Fruit fly (Drosophila melanogaster): ENCODE measurements around the gene NAAT1.
A peak's percentile ranks its signal among the peaks of the same experiment; 100 is the strongest.

NAAT1 gene

dm6 chrX:5420568-5421019, 9.9 kb upstream of the NAAT1 start, which contains the start of gene spoon (continued):
- TF ChIP-seq Hmx (GFP tag; optimal IDR thresholded peaks at IDR 0.05): no peak
- TF ChIP-seq Gug (GFP tag; IDR thresholded peaks at IDR 0.05): peak; percentile 57; the same call in 1 of the 4 replicates
- no peak for TF ChIP-seq CG16815 (GFP tag; optimal IDR thresholded peaks at IDR 0.05)
- TF ChIP-seq bbx (GFP tag; IDR thresholded peaks at IDR 0.05; ENCODE audit: partially characterized antibody): peak; percentile 94
- TF ChIP-seq Bteb2 (GFP tag; optimal IDR thresholded peaks at IDR 0.05): no peak
- no peak for TF ChIP-seq CG7357 (GFP tag; IDR thresholded peaks at IDR 0.05)
- TF ChIP-seq Rfx (GFP tag; IDR thresholded peaks at IDR 0.05): peak; percentile 73
- no peak for TF ChIP-seq hth (optimal IDR thresholded peaks at IDR 0.05)
- TF ChIP-seq Dad (GFP tag; optimal IDR thresholded peaks at IDR 0.05): no peak
- peak; percentile 43 for TF ChIP-seq HLH54F (GFP tag; optimal IDR thresholded peaks at IDR 0.05)
- TF ChIP-seq CG10366 (GFP tag; IDR thresholded peaks at IDR 0.05): no peak; the same call in 1 of the 2 replicates
- TF ChIP-seq CG6272 (GFP tag; IDR thresholded peaks at IDR 0.05): peak; percentile 57; the same call in 1 of the 2 replicates
- peak; percentile 43 for TF ChIP-seq NfI (GFP tag; optimal IDR thresholded peaks at IDR 0.05)
- no peak for TF ChIP-seq CG4730 (GFP tag; IDR thresholded peaks at IDR 0.05)
- no peak for TF ChIP-seq yki (optimal IDR thresholded peaks at IDR 0.05)
- peak; percentile 76 for TF ChIP-seq CG3847 (GFP tag; IDR thresholded peaks at IDR 0.05)
- no peak for TF ChIP-seq psq (GFP tag; optimal IDR thresholded peaks at IDR 0.05)
- TF ChIP-seq bcd (GFP tag; optimal IDR thresholded peaks at IDR 0.05): peak; percentile 47
- TF ChIP-seq pita (GFP tag; optimal IDR thresholded peaks at IDR 0.05): no peak
- TF ChIP-seq row (GFP tag; IDR thresholded peaks at IDR 0.05): peak; percentile 84
- peak; percentile 28; the same call in 1 of the 2 replicates for TF ChIP-seq sisA (GFP tag; IDR thresholded peaks at IDR 0.05)
- peak; percentile 16 for TF ChIP-seq vfl (GFP tag; optimal IDR thresholded peaks at IDR 0.05)
- TF ChIP-seq CG9437 (GFP tag; optimal IDR thresholded peaks at IDR 0.05): no peak
- no peak for TF ChIP-seq luna (GFP tag; optimal IDR thresholded peaks at IDR 0.05)
- TF ChIP-seq E2f2 (GFP tag; IDR thresholded peaks at IDR 0.05): peak; percentile 48
- peak; percentile 3 for TF ChIP-seq HHEX (GFP tag; optimal IDR thresholded peaks at IDR 0.05)
- peak; percentile 61 for TF ChIP-seq CG12659 (GFP tag; optimal IDR thresholded peaks at IDR 0.05)
- TF ChIP-seq CG10267 (tag; optimal IDR thresholded peaks at IDR 0.05): peak; percentile 48
- TF ChIP-seq mld (GFP tag; IDR thresholded peaks at IDR 0.05; ENCODE audit: partially characterized antibody): peak; percentile 89
- TF ChIP-seq TFAM (GFP tag; optimal IDR thresholded peaks at IDR 0.05): no peak
- TF ChIP-seq sqz (GFP tag; optimal IDR thresholded peaks at IDR 0.05): no peak
- TF ChIP-seq CG34224 (GFP tag; IDR thresholded peaks at IDR 0.05; ENCODE audit: partially characterized antibody): peak; percentile 88
- TF ChIP-seq NC2α (GFP tag; optimal IDR thresholded peaks at IDR 0.05): no peak
- TF ChIP-seq slou (GFP tag; optimal IDR thresholded peaks at IDR 0.05): no peak
- TF ChIP-seq hb (GFP tag; IDR thresholded peaks at IDR 0.05; ENCODE audit: partially characterized antibody): peak; percentile 93
- peak; percentile 86 for TF ChIP-seq tna (GFP tag; IDR thresholded peaks at IDR 0.05; ENCODE audit: partially characterized antibody)
- no peak for TF ChIP-seq Nf-YB (GFP tag; optimal IDR thresholded peaks at IDR 0.05)
- no peak for TF ChIP-seq CG18764 (GFP tag; optimal IDR thresholded peaks at IDR 0.05)
- TF ChIP-seq Doc3 (GFP tag; IDR thresholded peaks at IDR 0.05; ENCODE audit: partially characterized antibody): peak; percentile 84
- TF ChIP-seq lilli (GFP tag; optimal IDR thresholded peaks at IDR 0.05): peak; percentile 51
- TF ChIP-seq hbn (GFP tag; IDR thresholded peaks at IDR 0.05; ENCODE audit: partially characterized antibody): peak; percentile 85
- TF ChIP-seq Aef1 (GFP tag; IDR thresholded peaks at IDR 0.05): peak; percentile 24; the same call in 1 of the 3 replicates
- no peak for TF ChIP-seq CG1233 (GFP tag; optimal IDR thresholded peaks at IDR 0.05)
- TF ChIP-seq CG4617 (GFP tag; optimal IDR thresholded peaks at IDR 0.05; ENCODE audit: borderline replicate concordance): peak; percentile 63
- TF ChIP-seq CG1647 (GFP tag; optimal IDR thresholded peaks at IDR 0.05): no peak
- TF ChIP-seq CG2199 (GFP tag; IDR thresholded peaks at IDR 0.05): no peak
- TF ChIP-seq grau (tag; optimal IDR thresholded peaks at IDR 0.05): no peak
- no peak for TF ChIP-seq jigr1 (GFP tag; IDR thresholded peaks at IDR 0.05)
- TF ChIP-seq CG43689 (GFP tag; IDR thresholded peaks at IDR 0.05): no peak
- TF ChIP-seq CG8359 (GFP tag; optimal IDR thresholded peaks at IDR 0.05; ENCODE audit: borderline replicate concordance): no peak
- TF ChIP-seq pan (optimal IDR thresholded peaks at IDR 0.05): no peak
- TF ChIP-seq pan (GFP tag; optimal IDR thresholded peaks at IDR 0.05 in 1 of 2, IDR thresholded peaks at IDR 0.05 in 1 of 2): peak in 1 of 2 experiments; percentile 7

Measured in whole organism, embryonic.